Fruit fly (Drosophila melanogaster): ENCODE measurements around the gene Top2.

The Top2 gene

DNA sequence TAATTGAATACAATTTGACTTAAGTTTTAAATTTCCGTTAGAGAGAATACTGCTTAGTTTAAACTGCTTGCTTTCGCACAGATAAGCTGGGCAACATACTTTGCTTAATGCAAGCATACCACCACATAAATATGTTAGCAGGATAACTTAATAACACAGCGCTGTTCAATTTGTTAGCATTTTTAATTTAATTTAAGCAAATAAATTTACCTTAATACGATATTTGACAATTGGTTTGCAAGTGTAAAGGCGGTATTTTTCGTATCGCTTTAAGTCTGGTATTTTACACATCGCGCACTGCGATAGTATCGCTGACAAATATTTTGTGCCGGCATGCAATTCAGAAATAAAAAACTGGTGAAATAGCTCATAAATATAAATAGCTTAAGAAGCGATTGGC, 22.9 kb downstream of the Top2 start, which contains the start of gene RtcB (continued):
- TF ChIP-seq CG9876 (GFP tag; optimal IDR thresholded peaks at IDR 0.05), result no peak
- TF ChIP-seq al (GFP tag; IDR thresholded peaks at IDR 0.05), result no peak
- TF ChIP-seq tna (GFP tag; IDR thresholded peaks at IDR 0.05; ENCODE audit: partially characterized antibody), result peak; percentile 91
- TF ChIP-seq CG17802 (tag; optimal IDR thresholded peaks at IDR 0.05), result peak; percentile 9
- TF ChIP-seq E2f2 (GFP tag; IDR thresholded peaks at IDR 0.05), result peak; percentile 74
- TF ChIP-seq CG1792 (GFP tag; optimal IDR thresholded peaks at IDR 0.05), result no peak
- peak; percentile 18 for TF ChIP-seq CG33213 (GFP tag; optimal IDR thresholded peaks at IDR 0.05)
- peak; percentile 91 for TF ChIP-seq mld (GFP tag; IDR thresholded peaks at IDR 0.05; ENCODE audit: partially characterized antibody)
- TF ChIP-seq Hmx (GFP tag; optimal IDR thresholded peaks at IDR 0.05), result no peak
- TF ChIP-seq HLH4C (GFP tag; IDR thresholded peaks at IDR 0.05; ENCODE audit: partially characterized antibody), result peak; percentile 94
- peak; percentile 8 for TF ChIP-seq cg (GFP tag; optimal IDR thresholded peaks at IDR 0.05)
- no peak for TF ChIP-seq CG14667 (GFP tag; IDR thresholded peaks at IDR 0.05)
- peak; percentile 95 for TF ChIP-seq amos (GFP tag; IDR thresholded peaks at IDR 0.05; ENCODE audit: partially characterized antibody)
- TF ChIP-seq stwl (tag; optimal IDR thresholded peaks at IDR 0.05), result peak; percentile 49
- no peak for TF ChIP-seq slp2 (GFP tag; optimal IDR thresholded peaks at IDR 0.05)
- no peak for TF ChIP-seq peb (GFP tag; IDR thresholded peaks at IDR 0.05)
- peak; percentile 94 for TF ChIP-seq hbn (GFP tag; IDR thresholded peaks at IDR 0.05; ENCODE audit: partially characterized antibody)
- no peak for TF ChIP-seq ase (GFP tag; IDR thresholded peaks at IDR 0.05)
- peak; percentile 18 for TF ChIP-seq CG17829 (tag; optimal IDR thresholded peaks at IDR 0.05)
- TF ChIP-seq prd (optimal IDR thresholded peaks at IDR 0.05), result no peak
- 0 out of 3 replicates have a peak, but pooled peaks have one; percentile 13 for TF ChIP-seq prd (GFP tag; IDR thresholded peaks at IDR 0.05)
- peak in 1 of 3 experiments; percentile 1 for TF ChIP-seq lola (GFP tag; optimal IDR thresholded peaks at IDR 0.05)
- TF ChIP-seq mirr (GFP tag; optimal IDR thresholded peaks at IDR 0.05), result no peak
- TF ChIP-seq Camta (GFP tag; optimal IDR thresholded peaks at IDR 0.05), result peak; percentile 19
- TF ChIP-seq CG1603 (tag; optimal IDR thresholded peaks at IDR 0.05), result peak; percentile 67
- TF ChIP-seq fd96Cb (tag; optimal IDR thresholded peaks at IDR 0.05), result no peak
- peak; percentile 96 for TF ChIP-seq CG2129 (GFP tag; IDR thresholded peaks at IDR 0.05; ENCODE audit: partially characterized antibody)
- TF ChIP-seq Dek (tag; optimal IDR thresholded peaks at IDR 0.05), result peak; percentile 16
- TF ChIP-seq Sry-δ (GFP tag; optimal IDR thresholded peaks at IDR 0.05), result peak; percentile 75
- TF ChIP-seq Rfx (GFP tag; IDR thresholded peaks at IDR 0.05), result no peak; the same call in 1 of the 2 replicates
- peak; percentile 38 for TF ChIP-seq sens (GFP tag)
- TF ChIP-seq CG15514 (GFP tag; optimal IDR thresholded peaks at IDR 0.05), result peak; percentile 54
- no peak for TF ChIP-seq chm (GFP tag; IDR thresholded peaks at IDR 0.05)
- TF ChIP-seq CG18262 (tag; optimal IDR thresholded peaks at IDR 0.05), result no peak
- peak; percentile 35; the same call in 1 of the 2 replicates for TF ChIP-seq slbo (GFP tag; IDR thresholded peaks at IDR 0.05)
- peak; percentile 74 for TF ChIP-seq Sin3A (optimal IDR thresholded peaks at IDR 0.05)
- TF ChIP-seq bigmax (GFP tag; optimal IDR thresholded peaks at IDR 0.05), result no peak
- peak; percentile 87 for TF ChIP-seq chinmo (GFP tag; IDR thresholded peaks at IDR 0.05; ENCODE audit: partially characterized antibody)
- peak; percentile 95 for TF ChIP-seq hb (GFP tag; IDR thresholded peaks at IDR 0.05; ENCODE audit: partially characterized antibody)
- TF ChIP-seq ap (GFP tag; IDR thresholded peaks at IDR 0.05), result no peak

- TF ChIP-seq crol (GFP tag; IDR thresholded peaks at IDR 0.05) (no peak), Optix (GFP tag; IDR thresholded peaks at IDR 0.05) (0 out of 3 replicates have a peak, but pooled peaks have one; percentile 16), grn (GFP tag; optimal IDR thresholded peaks at IDR 0.05) (peak; percentile 93), dysf (GFP tag; IDR thresholded peaks at IDR 0.05) (0 out of 3 replicates have a peak, but pooled peaks have one; percentile 19)
Observed at dm6 chr2L:19429731-19430130, 23.6 kb downstream of the Top2 start.

Measured in whole organism, embryonic.